Worm (Caenorhabditis elegans) whole organism, L4/young adult: ENCODE results near the gene arl-1.

Experiments
- W03F9.2 ChIP-seq: fragments of 150-350 bp; optimal IDR thresholded peaks from 2 replicates; lab custom pipeline; 2014; ENCODE audit warnings: missing biosample characterization, missing genetic modification characterization
- dao-5 ChIP-seq: sonication (generic microtip); optimal IDR thresholded peaks from 2 replicates; lab custom pipeline; 2016; ENCODE audit warnings: missing genotype, missing genetic modification characterization, moderate library complexity, missing compliant biosample characterization
- him-1 ChIP-seq: sonication (generic microtip); optimal IDR thresholded peaks from 2 replicates; lab custom pipeline; 2016; ENCODE audit warnings: missing genotype, missing genetic modification reagents, missing genetic modification characterization, missing compliant biosample characterization

- TF ChIP-seq dao-5 (tag; lab: Kevin White, UChicago) (no peak), W03F9.2 (tag; lab: Kevin White, UChicago) (no peak), him-1 (no peak)
Measured at ce11 chrII:8532015-8532414, 49.8 kb upstream of the arl-1 start.
